Worm (Caenorhabditis elegans): ENCODE data around the gene hpo-26.

Gene hpo-26

ce11 chrV:6551707-6552390 lies 19.0 kb upstream of the hpo-26 start, which contains the start of gene twk-10 (continued):
- 0 out of 2 replicates have a peak, but pooled peaks have one; percentile 34 for TF ChIP-seq nhr-41 (GFP tag; IDR thresholded peaks at IDR 0.05)
- TF ChIP-seq nhr-11 (tag; optimal IDR thresholded peaks at IDR 0.05) = no peak
- TF ChIP-seq nhr-102 (tag; optimal IDR thresholded peaks at IDR 0.05) = no peak
- TF ChIP-seq hlh-30 (tag; optimal IDR thresholded peaks at IDR 0.05; ENCODE audit: insufficient read depth) = peak; percentile 15
- TF ChIP-seq Y75B8A.6 (GFP tag; IDR thresholded peaks at IDR 0.05) = no peak
- 0 out of 2 replicates have a peak, but pooled peaks have one; percentile 49 for TF ChIP-seq D1046.2 (GFP tag; IDR thresholded peaks at IDR 0.05)
- no peak for TF ChIP-seq attf-4 (tag; optimal IDR thresholded peaks at IDR 0.05)
- TF ChIP-seq cey-2 (tag; optimal IDR thresholded peaks at IDR 0.05; ENCODE audit: borderline replicate concordance, insufficient read depth) = no peak
- TF ChIP-seq zag-1 (tag; optimal IDR thresholded peaks at IDR 0.05) = no peak
- peak; percentile 52; the same call in 1 of the 2 replicates for TF ChIP-seq T26A8.4 (GFP tag; IDR thresholded peaks at IDR 0.05)
- TF ChIP-seq egl-27 (tag; optimal IDR thresholded peaks at IDR 0.05) = no peak
- TF ChIP-seq nhr-10 (tag; optimal IDR thresholded peaks at IDR 0.05) = no peak
- no peak for TF ChIP-seq ceh-82 (tag; optimal IDR thresholded peaks at IDR 0.05)
- peak; percentile 30 for TF ChIP-seq nhr-77 (tag; optimal IDR thresholded peaks at IDR 0.05)
- no peak for TF ChIP-seq ZK546.5 (tag; optimal IDR thresholded peaks at IDR 0.05)
- peak; percentile 73; the same call in 1 of the 2 replicates for TF ChIP-seq F26F4.8 (GFP tag; conservative IDR thresholded peaks at IDR 0.05)
- TF ChIP-seq rbr-2 (tag; optimal IDR thresholded peaks at IDR 0.05) = peak; percentile 9
- TF ChIP-seq dmd-6 (GFP tag; IDR thresholded peaks at IDR 0.05) = peak; percentile 60
- TF ChIP-seq lin-1 (GFP tag; IDR thresholded peaks at IDR 0.05) = 0 out of 2 replicates have a peak, but pooled peaks have one; percentile 42
- no peak for TF ChIP-seq hif-1 (tag; optimal IDR thresholded peaks at IDR 0.05)
- peak; percentile 75; the same call in 1 of the 2 replicates for TF ChIP-seq madf-9 (GFP tag; conservative IDR thresholded peaks at IDR 0.05)
- TF ChIP-seq madf-5 (GFP tag; IDR thresholded peaks at IDR 0.05) = 0 out of 4 replicates have a peak, but pooled peaks of 1 of the 2 experiments have one; percentile 59
- 0 out of 2 replicates have a peak, but pooled peaks have one; percentile 27 for TF ChIP-seq ctbp-1 (GFP tag; IDR thresholded peaks at IDR 0.05)
- no peak for TF ChIP-seq ces-1 (GFP tag; optimal IDR thresholded peaks at IDR 0.05)
- TF ChIP-seq nhr-76 (tag; optimal IDR thresholded peaks at IDR 0.05) = no peak
- peak; percentile 78 for TF ChIP-seq vab-7 (GFP tag; IDR thresholded peaks at IDR 0.05)
- TF ChIP-seq lim-7 (GFP tag; IDR thresholded peaks at IDR 0.05) = peak; percentile 86
- peak; percentile 21 for TF ChIP-seq duxl-1 (tag; optimal IDR thresholded peaks at IDR 0.05; ENCODE audit: poor library complexity)

- no peak for TF ChIP-seq daf-8 (GFP tag; IDR thresholded peaks at IDR 0.05)
- no peak for TF ChIP-seq php-3 (GFP tag; IDR thresholded peaks at IDR 0.05)
- no peak for TF ChIP-seq lin-39 (tag; optimal IDR thresholded peaks at IDR 0.05)
- TF ChIP-seq daf-16 (GFP tag; optimal IDR thresholded peaks at IDR 0.05) = no peak
- peak; percentile 53 for TF ChIP-seq daf-16 (tag; optimal IDR thresholded peaks at IDR 0.05)
- no peak for TF ChIP-seq lin-15B (tag; optimal IDR thresholded peaks at IDR 0.05)
- TF ChIP-seq snpc-1.2 (GFP tag; IDR thresholded peaks at IDR 0.05) = no peak
- peak; percentile 1 for TF ChIP-seq dve-1 (tag; optimal IDR thresholded peaks at IDR 0.05; ENCODE audit: insufficient read depth)
- no peak for TF ChIP-seq nhr-28 (tag; optimal IDR thresholded peaks at IDR 0.05)
Observed at ce11 chrV:6549871-6550270, 17.0 kb upstream of the hpo-26 start, which contains the start of gene lipl-4. TSS of gene lipl-4 (plus strand) at chrV:6550171.

ce11 chrV:6549148-6549547 lies 16.3 kb upstream of the hpo-26 start, which contains the start of gene K04A8.20:
TSS of gene K04A8.20 (plus strand) at chrV:6549448.
- no peak for TF ChIP-seq F26F4.8 (GFP tag; conservative IDR thresholded peaks at IDR 0.05)
- TF ChIP-seq nhr-48 (tag; optimal IDR thresholded peaks at IDR 0.05) = no peak
- no peak for TF ChIP-seq nhr-28 (tag; optimal IDR thresholded peaks at IDR 0.05)
- TF ChIP-seq ctbp-1 (GFP tag; IDR thresholded peaks at IDR 0.05) = no peak
- TF ChIP-seq dmd-6 (GFP tag; IDR thresholded peaks at IDR 0.05) = no peak
- TF ChIP-seq dve-1 (tag; optimal IDR thresholded peaks at IDR 0.05; ENCODE audit: insufficient read depth) = peak; percentile 2
